Fruit fly (Drosophila melanogaster): Measurements from ENCODE around the gene ema.

The ema gene

DNA sequence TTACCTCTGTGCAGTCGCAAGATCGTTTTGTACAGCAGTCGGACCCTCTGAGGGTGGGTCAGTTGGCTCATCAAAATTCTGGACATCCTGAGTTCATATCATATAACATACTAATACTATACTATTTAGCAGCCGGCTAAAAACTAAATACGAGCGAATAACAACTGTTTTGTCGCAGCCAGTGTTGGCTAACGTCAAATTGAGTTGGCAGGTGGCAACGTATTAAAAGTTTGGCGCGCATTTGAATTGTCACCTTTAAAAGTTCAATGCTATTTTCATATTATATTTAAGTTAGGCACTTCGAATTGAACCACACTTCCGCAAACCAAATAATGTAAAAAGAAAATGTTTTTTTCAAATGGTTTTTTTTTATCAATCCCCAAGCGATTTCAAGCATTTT, 40.8 kb upstream of the ema start, which contains the start of gene Sdhaf3:
TSS of gene Sdhaf3 (minus strand) at position 177 of the 400 bp plus-strand sequence.
- no peak for TF ChIP-seq CG32532 (GFP tag; IDR thresholded peaks at IDR 0.05)
- TF ChIP-seq gro (GFP tag; optimal IDR thresholded peaks at IDR 0.05), result no peak
- TF ChIP-seq Meics (GFP tag; optimal IDR thresholded peaks at IDR 0.05), result no peak
- no peak for TF ChIP-seq CG34422 (GFP tag; IDR thresholded peaks at IDR 0.05)
- peak; percentile 19 for TF ChIP-seq Ets97D (GFP tag; optimal IDR thresholded peaks at IDR 0.05)
- peak; percentile 15 for TF ChIP-seq CG14710 (tag; optimal IDR thresholded peaks at IDR 0.05)
- TF ChIP-seq Sin3A (optimal IDR thresholded peaks at IDR 0.05), result no peak
- TF ChIP-seq CG6254 (GFP tag; optimal IDR thresholded peaks at IDR 0.05), result no peak
- no peak for TF ChIP-seq CG1647 (GFP tag; optimal IDR thresholded peaks at IDR 0.05)
- TF ChIP-seq kni (GFP tag; optimal IDR thresholded peaks at IDR 0.05), result no peak
- TF ChIP-seq ftz-f1 (GFP tag; optimal IDR thresholded peaks at IDR 0.05), result no peak
- TF ChIP-seq CG12391 (tag; optimal IDR thresholded peaks at IDR 0.05), result no peak
- TF ChIP-seq grn (GFP tag; optimal IDR thresholded peaks at IDR 0.05), result no peak
- TF ChIP-seq CG17568 (GFP tag; optimal IDR thresholded peaks at IDR 0.05), result no peak
- no peak for TF ChIP-seq Oaz (GFP tag; IDR thresholded peaks at IDR 0.05)
- TF ChIP-seq Xrp1 (GFP tag; IDR thresholded peaks at IDR 0.05), result no peak
- no peak for TF ChIP-seq ham (GFP tag; IDR thresholded peaks at IDR 0.05)
- no peak for TF ChIP-seq MTF-1 (GFP tag; optimal IDR thresholded peaks at IDR 0.05; ENCODE audit: borderline replicate concordance)
- no peak for TF ChIP-seq gfzf (GFP tag; optimal IDR thresholded peaks at IDR 0.05)
- TF ChIP-seq CG6175 (GFP tag; IDR thresholded peaks at IDR 0.05), result no peak
- no peak for TF ChIP-seq Hr51 (GFP tag; optimal IDR thresholded peaks at IDR 0.05)
- no peak for TF ChIP-seq CG7745 (tag; optimal IDR thresholded peaks at IDR 0.05)
- TF ChIP-seq yki (optimal IDR thresholded peaks at IDR 0.05), result no peak
- peak in 1 of 2 experiments; percentile 40 for TF ChIP-seq Pdp1 (GFP tag; optimal IDR thresholded peaks at IDR 0.05)
- TF ChIP-seq ase (GFP tag; IDR thresholded peaks at IDR 0.05), result no peak
- peak; percentile 93 for TF ChIP-seq E2f2 (GFP tag; IDR thresholded peaks at IDR 0.05)
- no peak for TF ChIP-seq CG31365 (tag; optimal IDR thresholded peaks at IDR 0.05)
- no peak for TF ChIP-seq pnt (GFP tag; optimal IDR thresholded peaks at IDR 0.05)
- no peak for TF ChIP-seq Gug (GFP tag; IDR thresholded peaks at IDR 0.05)
- TF ChIP-seq BEAF-32 (GFP tag; optimal IDR thresholded peaks at IDR 0.05), result peak; percentile 32
- TF ChIP-seq CG34376 (GFP tag; optimal IDR thresholded peaks at IDR 0.05), result no peak
- no peak for TF ChIP-seq org-1 (GFP tag; optimal IDR thresholded peaks at IDR 0.05)
- TF ChIP-seq mam (GFP tag; optimal IDR thresholded peaks at IDR 0.05), result peak; percentile 18
- TF ChIP-seq disco-r (GFP tag; optimal IDR thresholded peaks at IDR 0.05), result no peak
- peak; percentile 47; the same call in 1 of the 2 replicates for TF ChIP-seq MBD-R2 (GFP tag; IDR thresholded peaks at IDR 0.05)
- TF ChIP-seq CG30020 (tag; optimal IDR thresholded peaks at IDR 0.05), result no peak
- TF ChIP-seq lilli (GFP tag; optimal IDR thresholded peaks at IDR 0.05), result peak; percentile 13
- TF ChIP-seq Vsx1 (GFP tag; optimal IDR thresholded peaks at IDR 0.05), result no peak
- TF ChIP-seq sd (tag; optimal IDR thresholded peaks at IDR 0.05), result no peak
- no peak for TF ChIP-seq bowl (GFP tag; IDR thresholded peaks at IDR 0.05)
- TF ChIP-seq CG15479 (GFP tag; optimal IDR thresholded peaks at IDR 0.05), result no peak
- no peak for TF ChIP-seq slbo (GFP tag; IDR thresholded peaks at IDR 0.05)
- TF ChIP-seq HmgZ (tag; optimal IDR thresholded peaks at IDR 0.05), result peak; percentile 18
- TF ChIP-seq cas (GFP tag; IDR thresholded peaks at IDR 0.05), result no peak
- TF ChIP-seq CG3281 (GFP tag; optimal IDR thresholded peaks at IDR 0.05), result no peak
- TF ChIP-seq CG10209 (GFP tag; optimal IDR thresholded peaks at IDR 0.05), result no peak
- no peak for TF ChIP-seq gsb-n (tag; optimal IDR thresholded peaks at IDR 0.05)
- no peak for TF ChIP-seq az2 (GFP tag; optimal IDR thresholded peaks at IDR 0.05)
- no peak for TF ChIP-seq Dip2 (GFP tag; IDR thresholded peaks at IDR 0.05)
- no peak for TF ChIP-seq Dfd (GFP tag; optimal IDR thresholded peaks at IDR 0.05)
- no peak for TF ChIP-seq chif (GFP tag; optimal IDR thresholded peaks at IDR 0.05)
- peak; percentile 56 for TF ChIP-seq pzg (GFP tag; optimal IDR thresholded peaks at IDR 0.05)
